Worm (Caenorhabditis elegans) whole organism, early embryonic: ENCODE results near the gene fbxb-16.

ENCODE experiments used
- B0310.2 ChIP-seq: sonication (generic microtip); optimal IDR thresholded peaks from 2 replicates; lab custom pipeline; 2016; ENCODE audit warnings: mild to moderate bottlenecking, missing genetic modification characterization, missing compliant biosample characterization
- F13C5.2 ChIP-seq: sonication (generic microtip); optimal IDR thresholded peaks from 2 replicates; lab custom pipeline; 2017; ENCODE audit warnings: mild to moderate bottlenecking, missing genetic modification characterization, inconsistent platforms, missing compliant biosample characterization
- ama-1 ChIP-seq: fragments of 150-350 bp; optimal IDR thresholded peaks from 2 replicates; lab custom pipeline; 2014
- ceh-13 ChIP-seq: fragments of 200-800 bp; sonication (Bioruptor generic); optimal IDR thresholded peaks from 2 replicates; lab custom pipeline; 2018; ENCODE audit warnings: mild to moderate bottlenecking, missing genetic modification characterization, missing compliant biosample characterization
- ets-7 ChIP-seq: sonication (generic microtip); optimal IDR thresholded peaks from 2 replicates; lab custom pipeline; 2016; ENCODE audit warnings: missing genotype, missing genetic modification characterization, missing compliant biosample characterization
- flt-1 ChIP-seq: fragments of 200-800 bp; sonication (Bioruptor generic); IDR thresholded peaks from 2 replicates; pipeline ENCODE4 v1.3.6; 2022; ENCODE audit warnings: missing genetic modification characterization, missing compliant biosample characterization
- hmg-4 ChIP-seq: fragments of 200-800 bp; sonication (Bioruptor generic); optimal IDR thresholded peaks from 2 replicates; lab custom pipeline; 2018; ENCODE audit warnings: mild to moderate bottlenecking, missing genetic modification characterization, missing compliant biosample characterization
- hnd-1 ChIP-seq: sonication (generic microtip); optimal IDR thresholded peaks from 2 replicates; lab custom pipeline; 2016; ENCODE audit warnings: missing genetic modification characterization, missing compliant biosample characterization
- scrt-1 ChIP-seq: fragments of 200-800 bp; sonication (Bioruptor generic); IDR thresholded peaks from 2 replicates; pipeline ENCODE4 v1.3.6; 2022; ENCODE audit warnings: missing genetic modification characterization, missing compliant biosample characterization
- sea-1 ChIP-seq: fragments of 200-800 bp; sonication (Bioruptor generic); conservative IDR thresholded peaks from 2 replicates; pipeline ENCODE4 v1.3.6; 2022; ENCODE audit warnings: missing genetic modification characterization, missing compliant biosample characterization
- tbx-37 ChIP-seq: fragments of 200-800 bp; sonication (Bioruptor generic); conservative IDR thresholded peaks from 2 replicates; pipeline ENCODE4 v1.3.6; 2022; ENCODE audit warnings: missing genetic modification reagents, missing genetic modification characterization, missing compliant biosample characterization

- no peak for TF ChIP-seq B0310.2 (tag; lab: Kevin White, UChicago)
- TF ChIP-seq ama-1 (lab: Kevin White, UChicago) = no peak
- TF ChIP-seq scrt-1 (GFP tag; lab: Robert Waterston, UW) = no peak
- TF ChIP-seq hmg-4 = peak; percentile 16
- no peak for TF ChIP-seq F13C5.2
- TF ChIP-seq flt-1 (GFP tag; lab: Robert Waterston, UW) = no peak
- TF ChIP-seq sea-1 = no peak
- TF ChIP-seq tbx-37 (GFP tag; lab: Robert Waterston, UW) = no peak
- no peak for TF ChIP-seq ets-7
- no peak for TF ChIP-seq hnd-1
- TF ChIP-seq ceh-13 (GFP tag; lab: Kevin White, UChicago) = no peak
These were observed 11.8 kb upstream of the fbxb-16 start, which contains the start of gene duxl-1 for ce11 chrII:1663516-1663915.
